Fruit fly (Drosophila melanogaster) whole organism, pupa: ENCODE data around the gene Spp.

Source experiments
- CG10348 ChIP-seq: fragments of 200-800 bp; sonication (Bioruptor generic); IDR thresholded peaks from 2 replicates; pipeline ENCODE4 v1.3.6; 2022; ENCODE audit warnings: missing biosample characterization, missing genetic modification characterization
- CG12605 ChIP-seq: fragments of 200-800 bp; sonication (Bioruptor generic); IDR thresholded peaks from 2 replicates; pipeline ENCODE4 v1.3.6; 2022; ENCODE audit warnings: missing biosample characterization, missing genetic modification characterization
- CG13204 ChIP-seq: fragments of 200-800 bp; sonication (Bioruptor generic); optimal IDR thresholded peaks from 2 replicates; lab custom pipeline; 2018; ENCODE audit warnings: missing biosample characterization, mild to moderate bottlenecking, missing genetic modification characterization, moderate library complexity
- CG14655 ChIP-seq: fragments of 200-800 bp; sonication (Bioruptor generic); optimal IDR thresholded peaks from 3 replicates; lab custom pipeline; 2017; ENCODE audit warnings: mild to moderate bottlenecking, missing biosample characterization, missing genetic modification reagents, missing genetic modification characterization
- CG15710 ChIP-seq: fragments of 200-800 bp; sonication (Bioruptor generic); optimal IDR thresholded peaks from 2 replicates; lab custom pipeline; 2018; ENCODE audit warnings: missing biosample characterization, mild to moderate bottlenecking, missing genetic modification characterization, moderate library complexity
- CG17806 ChIP-seq: fragments of 200-800 bp; sonication (Bioruptor generic); optimal IDR thresholded peaks from 2 replicates; lab custom pipeline; 2018; ENCODE audit warnings: missing biosample characterization, mild to moderate bottlenecking, missing genetic modification characterization, moderate library complexity
- CG32121 ChIP-seq: fragments of 200-800 bp; sonication (Bioruptor generic); IDR thresholded peaks from 2 replicates; pipeline ENCODE4 v1.3.6; 2022; ENCODE audit warnings: missing biosample characterization, missing genetic modification characterization
- CG34367 ChIP-seq: fragments of 200-800 bp; sonication (Bioruptor generic); optimal IDR thresholded peaks from 2 replicates; lab custom pipeline; 2018; ENCODE audit warnings: missing biosample characterization, mild to moderate bottlenecking, missing genetic modification characterization
- CG4496 ChIP-seq: fragments of 200-800 bp; sonication (Bioruptor generic); IDR thresholded peaks from 3 replicates; pipeline ENCODE4 v1.3.6; 2022; ENCODE audit warnings: missing biosample characterization, missing genetic modification characterization
- CG8159 ChIP-seq: fragments of 200-800 bp; sonication (Bioruptor generic); optimal IDR thresholded peaks from 3 replicates; lab custom pipeline; 2018; ENCODE audit warnings: missing biosample characterization, mild to moderate bottlenecking, missing genetic modification characterization, moderate library complexity
- CG8301 ChIP-seq: fragments of 200-800 bp; sonication (Bioruptor generic); optimal IDR thresholded peaks from 2 replicates; lab custom pipeline; 2018; ENCODE audit warnings: missing biosample characterization, mild to moderate bottlenecking, missing genetic modification characterization
- CG9948 ChIP-seq: fragments of 200-800 bp; sonication (Bioruptor generic); optimal IDR thresholded peaks from 2 replicates; lab custom pipeline; 2018; ENCODE audit warnings: missing biosample characterization, mild to moderate bottlenecking, missing genetic modification characterization, moderate library complexity
- D1 ChIP-seq: fragments of 200-800 bp; sonication (Bioruptor generic); optimal IDR thresholded peaks from 2 replicates; lab custom pipeline; 2018; ENCODE audit warnings: missing biosample characterization, mild to moderate bottlenecking, missing genetic modification characterization, moderate library complexity
- EcR ChIP-seq: fragments of 200-800 bp; sonication (Bioruptor generic); optimal IDR thresholded peaks from 3 replicates; lab custom pipeline; 2019; ENCODE audit warnings: missing biosample characterization, missing genetic modification characterization, mild to moderate bottlenecking, moderate library complexity, missing genetic modification reagents
- Ets98B ChIP-seq: fragments of 200-800 bp; sonication (Bioruptor generic); IDR thresholded peaks from 2 replicates; pipeline ENCODE4 v1.3.6; 2022; ENCODE audit warnings: missing biosample characterization, missing genetic modification characterization
- Pif1A ChIP-seq: fragments of 200-800 bp; sonication (Bioruptor generic); optimal IDR thresholded peaks from 3 replicates; lab custom pipeline; 2016; ENCODE audit warnings: missing biosample characterization, missing genetic modification characterization
- Pif1B ChIP-seq: fragments of 200-800 bp; sonication (Bioruptor generic); optimal IDR thresholded peaks from 3 replicates; lab custom pipeline; 2016; ENCODE audit warnings: missing biosample characterization, missing genetic modification characterization
- Snoo ChIP-seq: fragments of 200-800 bp; sonication (Bioruptor generic); optimal IDR thresholded peaks from 3 replicates; lab custom pipeline; 2017; ENCODE audit warnings: missing biosample characterization, mild to moderate bottlenecking, missing genetic modification characterization, inconsistent platforms
- fd96Ca ChIP-seq: fragments of 200-800 bp; sonication (Bioruptor generic); IDR thresholded peaks from 3 replicates; pipeline ENCODE4 v1.3.6; 2022; ENCODE audit warnings: missing biosample characterization, missing genetic modification characterization
- gl ChIP-seq: fragments of 200-800 bp; sonication (Bioruptor generic); optimal IDR thresholded peaks from 2 replicates; lab custom pipeline; 2018; ENCODE audit warnings: missing biosample characterization, mild to moderate bottlenecking, missing genetic modification characterization
- rn ChIP-seq: fragments of 200-800 bp; sonication (Bioruptor generic); IDR thresholded peaks from 2 replicates; pipeline ENCODE4 v1.3.6; 2022; ENCODE audit warnings: missing biosample characterization, missing genetic modification characterization

Gene Spp

dm6 chr2L:521001-521827 lies 23.2 kb downstream of the Spp start:
- TF ChIP-seq CG34367 (tag; lab: Kevin White, UChicago): no peak
- no peak for TF ChIP-seq gl (tag; lab: Kevin White, UChicago)
- no peak for TF ChIP-seq EcR (GFP tag; lab: Kevin White, UChicago)
- no peak for TF ChIP-seq CG17806 (tag; lab: Kevin White, UChicago)

dm6 chr2L:520331-521000 lies 24.0 kb downstream of the Spp start:
- TF ChIP-seq Snoo (peak; percentile 65), CG8301 (tag; lab: Kevin White, UChicago) (no peak), CG4496 (GFP tag; lab: Robert Waterston, UW) (no peak), Pif1A (peak; percentile 68), CG32121 (GFP tag; lab: Robert Waterston, UW) (no peak; the same call in 1 of the 2 replicates), rn (GFP tag; lab: Robert Waterston, UW) (no peak), Pif1B (peak; percentile 64), CG34367 (tag; lab: Kevin White, UChicago) (peak; percentile 31), CG10348 (no peak), CG14655 (GFP tag; lab: Kevin White, UChicago) (no peak), D1 (tag; lab: Kevin White, UChicago) (no peak), CG12605 (GFP tag; lab: Robert Waterston, UW) (no peak), fd96Ca (no peak), CG13204 (GFP tag; lab: Kevin White, UChicago) (no peak), CG8159 (tag; lab: Kevin White, UChicago) (peak; percentile 40), Ets98B (no peak), EcR (GFP tag; lab: Kevin White, UChicago) (no peak), CG9948 (tag; lab: Kevin White, UChicago) (peak; percentile 33), CG17806 (tag; lab: Kevin White, UChicago) (peak; percentile 25), CG15710 (tag; lab: Kevin White, UChicago) (peak; percentile 49), gl (tag; lab: Kevin White, UChicago) (no peak)

dm6 chr2L:518979-519891 lies 25.2 kb downstream of the Spp start:
- TF ChIP-seq Ets98B (no peak), CG8159 (tag; lab: Kevin White, UChicago) (peak; percentile 15), CG32121 (GFP tag; lab: Robert Waterston, UW) (no peak), EcR (GFP tag; lab: Kevin White, UChicago) (peak; percentile 24), Pif1B (no peak), CG34367 (tag; lab: Kevin White, UChicago) (no peak), CG17806 (tag; lab: Kevin White, UChicago) (no peak), CG4496 (GFP tag; lab: Robert Waterston, UW) (no peak), CG9948 (tag; lab: Kevin White, UChicago) (no peak), CG13204 (GFP tag; lab: Kevin White, UChicago) (peak; percentile 34), CG10348 (no peak), gl (tag; lab: Kevin White, UChicago) (no peak)

dm6 chr2L:518620-518913 lies 25.9 kb downstream of the Spp start:
- TF ChIP-seq gl (tag; lab: Kevin White, UChicago) (no peak), CG9948 (tag; lab: Kevin White, UChicago) (no peak), CG8159 (tag; lab: Kevin White, UChicago) (no peak), Pif1B (no peak), Pif1A (no peak), CG15710 (tag; lab: Kevin White, UChicago) (no peak), CG13204 (GFP tag; lab: Kevin White, UChicago) (no peak), CG8301 (tag; lab: Kevin White, UChicago) (no peak), EcR (GFP tag; lab: Kevin White, UChicago) (no peak), CG32121 (GFP tag; lab: Robert Waterston, UW) (no peak), CG10348 (no peak), D1 (tag; lab: Kevin White, UChicago) (no peak), Ets98B (no peak), CG17806 (tag; lab: Kevin White, UChicago) (no peak), CG12605 (GFP tag; lab: Robert Waterston, UW) (no peak), rn (GFP tag; lab: Robert Waterston, UW) (no peak)
- TF ChIP-seq, all 21 proteins: peak for 0

dm6 chr2L:517911-518619 lies 26.4 kb downstream of the Spp start:
- no peak for TF ChIP-seq gl (tag; lab: Kevin White, UChicago)
- no peak for TF ChIP-seq CG12605 (GFP tag; lab: Robert Waterston, UW)
- no peak for TF ChIP-seq D1 (tag; lab: Kevin White, UChicago)
- no peak for TF ChIP-seq CG32121 (GFP tag; lab: Robert Waterston, UW)
- no peak for TF ChIP-seq CG10348
- TF ChIP-seq CG13204 (GFP tag; lab: Kevin White, UChicago): no peak
- peak; percentile 35 for TF ChIP-seq CG15710 (tag; lab: Kevin White, UChicago)
- TF ChIP-seq CG34367 (tag; lab: Kevin White, UChicago): no peak
- TF ChIP-seq CG4496 (GFP tag; lab: Robert Waterston, UW): no peak
- no peak for TF ChIP-seq CG14655 (GFP tag; lab: Kevin White, UChicago)
- TF ChIP-seq Snoo: peak; percentile 16
- peak; percentile 19 for TF ChIP-seq CG9948 (tag; lab: Kevin White, UChicago)
- peak; percentile 13 for TF ChIP-seq CG17806 (tag; lab: Kevin White, UChicago)
- TF ChIP-seq rn (GFP tag; lab: Robert Waterston, UW): no peak
- no peak for TF ChIP-seq fd96Ca
- no peak for TF ChIP-seq EcR (GFP tag; lab: Kevin White, UChicago)
- peak; percentile 45 for TF ChIP-seq CG8159 (tag; lab: Kevin White, UChicago)
- TF ChIP-seq Ets98B: no peak
- TF ChIP-seq CG8301 (tag; lab: Kevin White, UChicago): no peak
- TF ChIP-seq Pif1B: peak; percentile 22
- peak; percentile 51 for TF ChIP-seq Pif1A
